Worm (Caenorhabditis elegans) whole organism, L2 larva: ENCODE measurements around the gene npr-16.

Source experiments
- C34F6.9 ChIP-seq: fragments of 150-350 bp; optimal IDR thresholded peaks from 2 replicates; lab custom pipeline; 2014; ENCODE audit warnings: missing biosample characterization, missing genetic modification characterization
- F13H6.1 ChIP-seq: sonication (generic microtip); optimal IDR thresholded peaks from 2 replicates; lab custom pipeline; 2016; ENCODE audit warnings: missing genetic modification characterization, missing compliant biosample characterization
- Y55F3AM.14 ChIP-seq: fragments of 200-800 bp; sonication (Bioruptor generic); optimal IDR thresholded peaks from 2 replicates; lab custom pipeline; 2018; ENCODE audit warnings: mild to moderate bottlenecking, missing genetic modification characterization, missing compliant biosample characterization
- ZK546.5 ChIP-seq: sonication (generic microtip); optimal IDR thresholded peaks from 2 replicates; lab custom pipeline; 2017; ENCODE audit warnings: missing biosample characterization, missing genetic modification characterization
- alr-1 ChIP-seq: fragments of 150-350 bp; optimal IDR thresholded peaks from 2 replicates; lab custom pipeline; 2014; ENCODE audit warnings: missing biosample characterization, missing genetic modification characterization
- aly-2 ChIP-seq: fragments of 150-350 bp; optimal IDR thresholded peaks from 2 replicates; lab custom pipeline; 2014; ENCODE audit warnings: missing biosample characterization, missing genetic modification characterization
- ama-1 ChIP-seq: fragments of 150-350 bp; optimal IDR thresholded peaks from 2 replicates; lab custom pipeline; 2018; ENCODE audit warnings: inconsistent platforms
- blmp-1 ChIP-seq: sonication (generic microtip); optimal IDR thresholded peaks from 2 replicates; lab custom pipeline; 2017; ENCODE audit warnings: missing genetic modification characterization, mild to moderate bottlenecking, missing compliant biosample characterization, antibody characterized with exemption, moderate library complexity; ENCODE audit not compliant: insufficient read depth
- ceh-82 ChIP-seq: fragments of 150-350 bp; optimal IDR thresholded peaks from 2 replicates; lab custom pipeline; 2014; ENCODE audit warnings: missing biosample characterization, missing genetic modification characterization
- crh-2 ChIP-seq: sonication (generic microtip); optimal IDR thresholded peaks from 2 replicates; lab custom pipeline; 2017; ENCODE audit warnings: missing biosample characterization, missing genetic modification characterization
- dmd-4 ChIP-seq: sonication (generic microtip); optimal IDR thresholded peaks from 2 replicates; lab custom pipeline; 2017; ENCODE audit warnings: missing biosample characterization, missing genetic modification characterization
- egl-27 ChIP-seq: sonication (generic microtip); optimal IDR thresholded peaks from 3 replicates; lab custom pipeline; 2017; ENCODE audit warnings: missing biosample characterization, missing genetic modification reagents, missing genetic modification characterization
- elt-1 ChIP-seq: fragments of 150-350 bp; optimal IDR thresholded peaks from 2 replicates; lab custom pipeline; 2014; ENCODE audit warnings: missing biosample characterization, missing genetic modification characterization
- elt-3 ChIP-seq: sonication (generic microtip); optimal IDR thresholded peaks from 2 replicates; lab custom pipeline; 2017; ENCODE audit warnings: missing biosample characterization, missing genetic modification characterization
- fos-1 ChIP-seq: fragments of 150-350 bp; optimal IDR thresholded peaks from 2 replicates; lab custom pipeline; 2014; ENCODE audit warnings: missing biosample characterization, missing genetic modification characterization
- gmeb-1 ChIP-seq: fragments of 150-350 bp; optimal IDR thresholded peaks from 2 replicates; lab custom pipeline; 2014; ENCODE audit warnings: missing biosample characterization, missing genetic modification characterization
- lin-11 ChIP-seq: fragments of 150-350 bp; sonication (generic microtip); optimal IDR thresholded peaks from 2 replicates; lab custom pipeline; 2014; ENCODE audit warnings: missing biosample characterization, missing genetic modification characterization, inconsistent platforms, mixed read lengths
- lin-13 ChIP-seq: fragments of 150-350 bp; optimal IDR thresholded peaks from 2 replicates; lab custom pipeline; 2014; ENCODE audit warnings: missing biosample characterization, missing genetic modification reagents, missing genetic modification characterization
- lin-39 ChIP-seq: fragments of 150-350 bp; optimal IDR thresholded peaks from 2 replicates; lab custom pipeline; 2014; ENCODE audit warnings: missing biosample characterization, missing genetic modification reagents, missing genetic modification characterization
- lsy-2 ChIP-seq, 2 experiments: fragments of 150-350 bp in 1 of 2; sonication (generic microtip) in 1 of 2; optimal IDR thresholded peaks; 2 replicates each; lab custom pipeline; 2014 to 2017; ENCODE audit warnings: missing biosample characterization in 2 of 2, missing genetic modification characterization in 2 of 2
- mab-5 ChIP-seq: fragments of 150-350 bp; optimal IDR thresholded peaks from 2 replicates; lab custom pipeline; 2014; ENCODE audit warnings: missing biosample characterization, missing genetic modification characterization
- mbf-1 ChIP-seq: sonication (generic microtip); optimal IDR thresholded peaks from 2 replicates; lab custom pipeline; 2017; ENCODE audit warnings: missing biosample characterization, missing genetic modification characterization
- mdl-1 ChIP-seq, 2 experiments: fragments of 150-350 bp in 1 of 2; sonication (generic microtip) in 1 of 2; optimal IDR thresholded peaks; 2 replicates each; lab custom pipeline; 2017; ENCODE audit warnings: missing biosample characterization in 2 of 2, missing genetic modification characterization in 2 of 2
- nhr-10 ChIP-seq: sonication (generic microtip); optimal IDR thresholded peaks from 2 replicates; lab custom pipeline; 2017; ENCODE audit warnings: missing biosample characterization, missing genetic modification characterization
- nhr-11 ChIP-seq: fragments of 150-350 bp; optimal IDR thresholded peaks from 2 replicates; lab custom pipeline; 2014; ENCODE audit warnings: missing biosample characterization, missing genetic modification characterization
- nhr-129 ChIP-seq: fragments of 150-350 bp; optimal IDR thresholded peaks from 2 replicates; lab custom pipeline; 2014; ENCODE audit warnings: missing biosample characterization, missing genetic modification characterization
- nhr-21 ChIP-seq: fragments of 150-350 bp; optimal IDR thresholded peaks from 2 replicates; lab custom pipeline; 2014; ENCODE audit warnings: missing biosample characterization, missing genetic modification characterization
- nhr-237 ChIP-seq: fragments of 150-350 bp; optimal IDR thresholded peaks from 2 replicates; lab custom pipeline; 2014; ENCODE audit warnings: missing biosample characterization, missing genetic modification characterization
- skn-1 ChIP-seq: sonication (generic microtip); optimal IDR thresholded peaks from 2 replicates; lab custom pipeline; 2017; ENCODE audit warnings: missing biosample characterization, missing genetic modification characterization
- sma-3 ChIP-seq: sonication (generic microtip); optimal IDR thresholded peaks from 2 replicates; lab custom pipeline; 2016; ENCODE audit warnings: missing genetic modification reagents, missing genetic modification characterization, missing compliant biosample characterization
- sma-9 ChIP-seq, 2 experiments: fragments of 150-350 bp in 1 of 2; sonication (generic microtip) in 1 of 2; optimal IDR thresholded peaks; 2 replicates each; lab custom pipeline; 2014 to 2016; ENCODE audit warnings: missing genetic modification characterization in 2 of 2, mild to moderate bottlenecking in 1 of 2, missing biosample characterization in 1 of 2, missing compliant biosample characterization in 1 of 2, missing genetic modification reagents in 1 of 2, moderate library complexity in 1 of 2
- snpc-4 ChIP-seq: fragments of 150-350 bp; optimal IDR thresholded peaks from 2 replicates; lab custom pipeline; 2014; ENCODE audit warnings: missing biosample characterization, missing genetic modification characterization
- unc-39 ChIP-seq: fragments of 150-350 bp; optimal IDR thresholded peaks from 2 replicates; lab custom pipeline; 2014; ENCODE audit warnings: missing biosample characterization, missing genetic modification characterization
- unc-55 ChIP-seq: fragments of 150-350 bp; sonication (generic microtip); optimal IDR thresholded peaks from 3 replicates; lab custom pipeline; 2014; ENCODE audit warnings: missing biosample characterization, missing genetic modification reagents, missing genetic modification characterization
- unc-62 ChIP-seq: fragments of 150-350 bp; optimal IDR thresholded peaks from 2 replicates; lab custom pipeline; 2014; ENCODE audit warnings: missing biosample characterization, missing genetic modification reagents, missing genetic modification characterization
- zag-1 ChIP-seq: fragments of 150-350 bp; optimal IDR thresholded peaks from 2 replicates; lab custom pipeline; 2014; ENCODE audit warnings: missing biosample characterization, missing genetic modification characterization
- ztf-1 ChIP-seq: fragments of 200-800 bp; sonication (Bioruptor generic); conservative IDR thresholded peaks from 2 replicates; pipeline ENCODE4 v1.3.6; 2022; ENCODE audit warnings: missing genetic modification characterization, missing compliant biosample characterization

Gene npr-16

ce11 chrX:3508906-3509305 lies 9.7 kb upstream of the npr-16 start, which contains the start of gene sox-4:
sox-4 (minus strand) TSS chrX:3509006.
- no peak for TF ChIP-seq unc-39 (tag; lab: Kevin White, UChicago)

ce11 chrX:3513715-3514114 lies 4.9 kb upstream of the npr-16 start:
- TF ChIP-seq aly-2 (tag; lab: Kevin White, UChicago), result no peak
- TF ChIP-seq elt-1 (tag; lab: Kevin White, UChicago), result no peak
- TF ChIP-seq ceh-82, result no peak
- no peak for TF ChIP-seq skn-1 (tag; lab: Kevin White, UChicago)
- no peak for TF ChIP-seq C34F6.9 (tag; lab: Kevin White, UChicago)
- no peak for TF ChIP-seq mdl-1 (tag; optimal IDR thresholded peaks at IDR 0.05; lab: Kevin White, UChicago)
- no peak for TF ChIP-seq unc-55 (GFP tag; lab: Kevin White, UChicago)
- TF ChIP-seq egl-27, result no peak
- TF ChIP-seq gmeb-1 (tag; lab: Kevin White, UChicago), result no peak
- TF ChIP-seq Y55F3AM.14, result no peak
- TF ChIP-seq nhr-10 (tag; lab: Kevin White, UChicago), result no peak
- no peak for TF ChIP-seq mab-5 (tag; lab: Kevin White, UChicago)

DNA sequence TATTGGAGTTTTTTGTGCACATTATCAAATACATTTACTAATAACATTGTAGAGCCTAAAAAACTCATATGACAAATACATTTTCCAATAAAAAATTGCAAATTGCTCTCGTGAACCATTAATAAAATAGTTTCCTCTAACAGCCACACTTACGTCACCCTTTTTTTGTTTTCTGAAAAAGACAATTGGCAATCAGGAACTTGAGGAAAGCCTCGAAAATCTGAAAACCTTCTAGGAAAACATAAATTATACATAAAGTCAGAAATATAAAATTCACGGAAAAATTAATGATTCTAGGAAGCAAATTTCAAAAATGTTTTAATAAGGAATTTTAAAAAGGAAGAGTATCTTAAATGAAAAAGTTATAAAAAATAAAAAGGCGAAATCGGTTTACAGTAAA lies 1.5 kb upstream of the npr-16 start:
- TF ChIP-seq ztf-1 (GFP tag; lab: Robert Waterston, UW), result no peak
- peak; percentile 13 for TF ChIP-seq unc-55 (GFP tag; lab: Kevin White, UChicago)

DNA sequence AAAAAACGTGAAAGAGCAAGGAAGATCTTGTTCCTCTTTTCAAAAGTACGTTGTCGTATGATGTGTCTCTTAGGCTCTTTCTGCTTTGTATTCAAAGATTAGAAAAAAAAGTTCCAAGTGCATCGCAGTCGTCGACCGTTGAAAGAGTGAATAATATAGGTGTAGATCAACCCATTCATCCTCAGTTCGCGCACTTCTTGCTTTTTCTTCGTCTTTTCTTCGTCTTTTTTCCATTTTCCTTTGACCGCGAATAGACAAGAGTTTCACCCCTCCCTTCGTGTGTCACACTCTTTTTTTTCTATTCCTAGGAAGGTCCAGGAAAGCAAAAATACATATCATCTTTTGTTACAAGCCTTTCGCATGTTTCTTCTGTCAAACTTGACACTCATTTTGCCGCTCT lies 8.1 kb downstream of the npr-16 start:
- TF ChIP-seq ama-1 (lab: Kevin White, UChicago) (no peak), nhr-10 (tag; lab: Kevin White, UChicago) (no peak), egl-27 (no peak), snpc-4 (no peak), unc-62 (GFP tag; lab: Kevin White, UChicago) (no peak), dmd-4 (no peak), aly-2 (tag; lab: Kevin White, UChicago) (no peak), mbf-1 (no peak), nhr-237 (no peak), elt-1 (tag; lab: Kevin White, UChicago) (no peak), blmp-1 (tag; lab: Kevin White, UChicago) (no peak), ZK546.5 (tag; lab: Kevin White, UChicago) (no peak), nhr-21 (tag; lab: Kevin White, UChicago) (no peak), alr-1 (no peak), skn-1 (tag; lab: Kevin White, UChicago) (no peak)

DNA sequence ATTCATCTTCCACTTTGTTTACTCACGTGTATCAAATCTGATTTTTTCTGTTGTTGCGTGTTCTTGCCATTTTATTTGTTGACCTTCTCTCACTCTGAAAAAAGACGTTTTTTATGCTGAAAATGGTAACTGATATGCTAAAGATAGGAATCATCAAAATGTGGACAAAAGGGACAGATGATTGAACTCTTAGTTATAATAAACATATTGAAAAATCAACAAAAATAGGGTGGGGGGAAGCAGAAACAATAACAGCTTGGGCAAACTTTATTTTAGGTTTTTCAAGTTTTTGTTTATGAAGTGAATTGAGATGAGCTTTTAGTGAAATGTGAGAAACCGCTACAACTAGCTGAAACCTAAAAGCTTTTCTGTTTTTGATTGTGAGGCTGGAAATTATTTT lies 14.3 kb downstream of the npr-16 start, which contains the start of gene F56B6.6:
TSS of gene F56B6.6 (minus strand) at position 101 of the 400 bp plus-strand sequence.
- no peak for TF ChIP-seq dmd-4

ce11 chrX:3534218-3534617 lies 15.6 kb downstream of the npr-16 start:
- TF ChIP-seq lsy-2 (tag; optimal IDR thresholded peaks at IDR 0.05; lab: Kevin White, UChicago) (peak in 1 of 2 experiments; percentile 26), lin-11 (tag; lab: Kevin White, UChicago) (no peak), sma-3 (GFP tag; lab: Kevin White, UChicago) (peak; percentile 35), F13H6.1 (tag; lab: Kevin White, UChicago) (peak; percentile 66), Y55F3AM.14 (no peak), nhr-11 (no peak), nhr-21 (tag; lab: Kevin White, UChicago) (no peak), blmp-1 (tag; lab: Kevin White, UChicago) (no peak), nhr-129 (tag; lab: Kevin White, UChicago) (peak; percentile 63), fos-1 (peak; percentile 78), ceh-82 (no peak), gmeb-1 (tag; lab: Kevin White, UChicago) (peak; percentile 8), lin-39 (tag; lab: Kevin White, UChicago) (no peak), ZK546.5 (tag; lab: Kevin White, UChicago) (no peak), egl-27 (no peak), lin-13 (GFP tag; lab: Kevin White, UChicago) (no peak), crh-2 (tag; lab: Kevin White, UChicago) (peak; percentile 84), zag-1 (tag; lab: Kevin White, UChicago) (no peak), elt-3 (no peak), sma-9 (GFP tag; optimal IDR thresholded peaks at IDR 0.05; lab: Kevin White, UChicago) (peak; percentile 51), sma-9 (tag; optimal IDR thresholded peaks at IDR 0.05; lab: Kevin White, UChicago) (no peak), ama-1 (lab: Kevin White, UChicago) (no peak)
